Worm (Caenorhabditis elegans): ENCODE measurements around the gene sre-34.
A peak's percentile ranks its signal among the peaks of the same experiment; 100 is the strongest.

sre-34 gene

DNA sequence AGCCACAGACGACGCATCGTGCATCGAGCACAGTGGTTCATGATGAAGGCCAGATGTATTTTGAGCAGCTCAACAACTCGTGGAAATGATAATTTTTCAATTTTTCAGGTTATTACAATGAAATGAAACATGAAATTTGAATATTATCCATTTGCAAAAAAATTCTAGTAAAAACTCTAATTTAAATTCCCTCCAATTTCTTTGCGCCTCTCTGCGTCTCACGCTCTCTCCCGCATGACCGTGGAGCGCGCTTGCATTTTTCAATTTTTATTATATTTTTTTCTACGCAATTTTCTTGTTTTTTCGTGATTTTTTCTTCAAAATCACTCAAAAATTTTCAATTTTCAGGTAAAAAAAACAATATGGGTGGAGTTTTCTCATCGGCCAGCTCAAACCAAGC lies 9.5 kb downstream of the sre-34 start, which contains the start of gene tag-281 (continued):
- TF ChIP-seq snu-23 (GFP tag; optimal IDR thresholded peaks at IDR 0.05) (peak; percentile 91), fos-1 (tag; optimal IDR thresholded peaks at IDR 0.05) (peak; percentile 78), ceh-8 (GFP tag; optimal IDR thresholded peaks at IDR 0.05) (peak; percentile 62), sox-4 (tag; optimal IDR thresholded peaks at IDR 0.05) (peak; percentile 45), unc-62 (GFP tag; optimal IDR thresholded peaks at IDR 0.05) (no peak), nhr-47 (tag; optimal IDR thresholded peaks at IDR 0.05) (peak; percentile 93), nhr-28 (tag; optimal IDR thresholded peaks at IDR 0.05) (no peak)

DNA sequence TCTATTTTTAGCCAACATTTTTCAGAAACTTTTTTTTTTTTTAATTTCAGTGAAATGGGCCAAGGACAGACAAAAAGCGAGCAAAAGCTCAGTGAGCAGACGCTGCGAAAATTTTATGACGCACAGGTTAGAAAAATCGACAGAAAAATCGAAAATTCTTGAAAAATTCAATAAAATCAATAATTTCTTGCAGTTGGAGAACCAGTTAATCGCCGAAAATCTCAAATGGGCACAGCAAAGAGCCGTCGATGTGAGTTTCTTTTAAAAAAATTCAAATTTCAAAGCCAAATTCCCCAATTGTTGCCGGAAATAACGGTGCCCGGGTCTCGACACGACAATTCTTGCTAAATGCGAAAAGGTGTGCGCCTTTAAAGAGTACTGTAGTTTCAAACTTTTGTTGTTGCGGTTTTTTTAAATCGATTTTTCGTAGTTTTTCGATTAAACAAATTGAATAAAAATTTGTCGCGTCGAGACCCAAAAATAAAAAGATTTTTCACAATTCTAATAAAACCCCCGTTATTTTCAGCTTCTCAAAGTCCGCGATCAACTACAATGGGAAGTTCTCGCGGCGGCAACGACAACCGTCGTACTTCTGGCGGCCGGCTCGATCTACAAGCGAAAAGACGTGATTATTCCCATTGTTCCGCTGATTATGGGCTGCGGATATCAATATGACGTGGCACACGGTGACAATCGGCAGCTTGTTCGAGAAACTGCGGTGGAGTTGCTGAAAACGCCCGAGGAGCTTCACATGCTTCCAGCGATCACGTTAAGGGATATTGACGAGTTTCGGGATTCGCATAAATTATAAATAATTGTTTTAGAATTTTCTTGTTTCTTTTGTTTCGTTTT lies 10.9 kb downstream of the sre-34 start, which contains the start of gene tag-280:
tag-280 (plus strand) TSS at position 51 of the 852 bp plus-strand sequence.
- TF ChIP-seq efl-1 (optimal IDR thresholded peaks at IDR 0.05) (no peak), efl-1 (GFP tag; optimal IDR thresholded peaks at IDR 0.05 in 1 of 2) (peak in 1 of 2 experiments; percentile 59), nhr-71 (tag; optimal IDR thresholded peaks at IDR 0.05) (no peak)

DNA sequence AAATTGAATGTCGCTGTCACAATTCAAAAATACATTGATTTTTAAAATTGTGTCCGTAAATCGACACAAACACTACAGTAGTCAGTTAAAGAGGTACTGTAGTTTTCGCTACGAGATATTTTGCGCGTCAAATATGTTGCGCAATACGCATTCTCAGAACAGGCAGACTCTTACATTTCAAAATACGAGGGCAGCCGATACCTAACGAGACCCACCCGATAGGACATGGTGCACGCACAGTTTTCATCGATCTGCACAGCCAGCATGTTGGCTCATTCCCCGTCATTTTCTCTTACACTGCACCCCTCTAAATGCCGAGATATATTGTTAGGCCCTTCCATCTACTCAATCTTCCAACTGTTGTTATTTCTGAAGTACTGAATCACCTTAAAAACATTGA lies 12.3 kb downstream of the sre-34 start, which contains the start of gene F15A4.2:
F15A4.2 (plus strand) TSS at position 301 of the 400 bp plus-strand sequence.
- TF ChIP-seq ama-1 (optimal IDR thresholded peaks at IDR 0.05) (no peak), mep-1 (tag; optimal IDR thresholded peaks at IDR 0.05) (no peak), aha-1 (tag; optimal IDR thresholded peaks at IDR 0.05) (no peak), sptf-1 (tag; optimal IDR thresholded peaks at IDR 0.05) (no peak), dpl-1 (GFP tag; optimal IDR thresholded peaks at IDR 0.05) (no peak), nhr-84 (tag; optimal IDR thresholded peaks at IDR 0.05) (no peak), alr-1 (tag; optimal IDR thresholded peaks at IDR 0.05; ENCODE audit: borderline replicate concordance) (no peak), unc-62 (GFP tag; optimal IDR thresholded peaks at IDR 0.05) (no peak), grh-1 (GFP tag; IDR thresholded peaks at IDR 0.05) (no peak), ceh-88 (GFP tag; IDR thresholded peaks at IDR 0.05) (no peak), fkh-8 (tag; optimal IDR thresholded peaks at IDR 0.05) (no peak), hlh-4 (tag; optimal IDR thresholded peaks at IDR 0.05) (no peak), egl-13 (tag; optimal IDR thresholded peaks at IDR 0.05) (no peak), lin-13 (GFP tag; optimal IDR thresholded peaks at IDR 0.05) (no peak), jun-1 (tag; optimal IDR thresholded peaks at IDR 0.05) (no peak)

DNA sequence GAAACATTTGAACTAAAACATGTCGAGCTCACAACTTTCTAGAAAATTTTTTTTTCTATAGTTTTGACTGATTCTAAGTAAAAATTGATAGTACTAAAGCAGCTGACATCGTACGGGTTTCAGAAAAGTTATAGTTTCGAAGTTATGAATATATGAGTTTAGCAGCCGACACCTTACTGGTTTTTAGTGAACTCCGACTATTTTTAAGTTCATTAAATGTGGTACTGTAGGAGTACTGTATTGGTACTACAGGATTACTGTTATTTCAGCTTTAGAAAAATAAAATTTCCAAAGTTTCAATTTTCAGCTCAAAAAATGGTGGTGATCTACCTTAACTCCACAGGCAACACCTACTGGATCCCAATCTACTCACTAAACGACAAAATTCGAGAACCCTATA lies 15.6 kb downstream of the sre-34 start, which contains the start of gene sre-37:
sre-37 (plus strand) TSS at position 301 of the 400 bp plus-strand sequence.
- no peak for TF ChIP-seq sup-37 (GFP tag; optimal IDR thresholded peaks at IDR 0.05)
- no peak for TF ChIP-seq mep-1 (tag; optimal IDR thresholded peaks at IDR 0.05)
- TF ChIP-seq grh-1 (GFP tag; IDR thresholded peaks at IDR 0.05), result no peak
- TF ChIP-seq aly-2 (tag; optimal IDR thresholded peaks at IDR 0.05), result no peak
- no peak for TF ChIP-seq nhr-84 (tag; optimal IDR thresholded peaks at IDR 0.05)
- no peak for TF ChIP-seq egl-13 (tag; optimal IDR thresholded peaks at IDR 0.05)
- no peak for TF ChIP-seq ztf-4 (tag; optimal IDR thresholded peaks at IDR 0.05)
- TF ChIP-seq dsc-1 (tag; optimal IDR thresholded peaks at IDR 0.05), result no peak
- no peak for TF ChIP-seq jun-1 (tag; optimal IDR thresholded peaks at IDR 0.05)
- no peak for TF ChIP-seq fos-1 (tag; optimal IDR thresholded peaks at IDR 0.05)
- TF ChIP-seq fkh-4 (tag; optimal IDR thresholded peaks at IDR 0.05; ENCODE audit: borderline replicate concordance), result no peak
- no peak for TF ChIP-seq aha-1 (tag; optimal IDR thresholded peaks at IDR 0.05)
- no peak for TF ChIP-seq C16A3.4 (tag; optimal IDR thresholded peaks at IDR 0.05)
- TF ChIP-seq isw-1 (GFP tag; IDR thresholded peaks at IDR 0.05), result no peak
- TF ChIP-seq skn-1 (tag; optimal IDR thresholded peaks at IDR 0.05), result no peak
- no peak for TF ChIP-seq snpc-4 (tag; optimal IDR thresholded peaks at IDR 0.05)
- no peak for TF ChIP-seq egl-27 (tag; optimal IDR thresholded peaks at IDR 0.05)
- no peak for TF ChIP-seq sptf-1 (tag; optimal IDR thresholded peaks at IDR 0.05)

DNA sequence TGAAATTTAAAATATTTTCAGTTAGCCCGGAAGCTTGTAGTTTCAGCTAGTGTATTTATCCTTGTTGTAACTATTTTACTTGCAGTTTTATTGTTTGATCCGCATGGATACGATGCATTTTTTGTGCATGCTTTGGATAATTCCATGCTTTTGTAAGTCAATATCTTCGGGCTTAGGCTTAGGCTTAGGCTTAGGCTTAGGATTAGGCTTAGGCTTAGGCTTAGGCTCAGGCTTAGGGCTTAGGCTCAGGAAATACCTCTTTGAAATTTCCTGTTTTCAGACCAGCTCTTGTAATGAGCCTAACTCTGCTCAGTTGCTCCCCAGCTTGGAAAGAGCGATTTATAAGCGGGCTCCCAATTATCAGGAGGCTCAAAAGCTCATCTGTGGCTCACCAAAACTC lies 17.1 kb downstream of the sre-34 start, which contains the start of gene srg-16:
srg-16 (plus strand) TSS at position 87 of the 400 bp plus-strand sequence.
- no peak for TF ChIP-seq Y116A8C.19 (tag; optimal IDR thresholded peaks at IDR 0.05; ENCODE audit: borderline replicate concordance)

All from whole organism, L1 larva.